Fruit fly (Drosophila melanogaster) whole organism, embryonic: ENCODE measurements around the gene Dyrk2.

Source experiments
- CG10274 ChIP-seq: fragments of 200-800 bp; sonication (Bioruptor generic); optimal IDR thresholded peaks from 3 replicates; lab custom pipeline; 2017; ENCODE audit warnings: missing biosample characterization, mild to moderate bottlenecking, missing genetic modification characterization
- CG11085 ChIP-seq: fragments of 200-800 bp; sonication (Bioruptor generic); IDR thresholded peaks from 2 replicates; pipeline ENCODE4 v1.3.6; 2022; ENCODE audit warnings: missing biosample characterization, missing genetic modification characterization
- CG11504 ChIP-seq: fragments of 200-800 bp; sonication (Bioruptor generic); optimal IDR thresholded peaks from 3 replicates; lab custom pipeline; 2019; ENCODE audit warnings: missing biosample characterization, mild to moderate bottlenecking, missing genetic modification characterization, moderate library complexity
- CG12942 ChIP-seq: fragments of 200-800 bp; sonication (Bioruptor generic); optimal IDR thresholded peaks from 3 replicates; lab custom pipeline; 2016; ENCODE audit warnings: missing biosample characterization, missing genetic modification characterization
- CG13894 ChIP-seq: fragments of 200-800 bp; sonication (Bioruptor generic); optimal IDR thresholded peaks from 3 replicates; lab custom pipeline; 2018; ENCODE audit warnings: missing biosample characterization, mild to moderate bottlenecking, missing genetic modification characterization, moderate library complexity
- CG15479 ChIP-seq: fragments of 200-800 bp; sonication (Bioruptor generic); optimal IDR thresholded peaks from 3 replicates; lab custom pipeline; 2019; ENCODE audit warnings: missing biosample characterization, mild to moderate bottlenecking, missing genetic modification characterization, moderate library complexity
- CG17359 ChIP-seq: fragments of 200-800 bp; sonication (Bioruptor generic); optimal IDR thresholded peaks from 3 replicates; lab custom pipeline; 2018; ENCODE audit warnings: missing biosample characterization, mild to moderate bottlenecking, missing genetic modification characterization, moderate library complexity
- CG17802 ChIP-seq: fragments of 200-800 bp; sonication (Bioruptor generic); optimal IDR thresholded peaks from 2 replicates; lab custom pipeline; 2018; ENCODE audit warnings: missing biosample characterization, mild to moderate bottlenecking, missing genetic modification characterization, moderate library complexity
- CG1832 ChIP-seq: fragments of 200-800 bp; sonication (Bioruptor generic); optimal IDR thresholded peaks from 2 replicates; lab custom pipeline; 2017; ENCODE audit warnings: missing biosample characterization, mild to moderate bottlenecking, missing genetic modification characterization, inconsistent platforms
- CG30020 ChIP-seq: fragments of 200-800 bp; optimal IDR thresholded peaks from 2 replicates; lab custom pipeline; 2019; ENCODE audit warnings: missing biosample characterization, mild to moderate bottlenecking, missing genetic modification characterization, moderate library complexity
- CG34376 ChIP-seq: fragments of 200-800 bp; sonication (Bioruptor generic); optimal IDR thresholded peaks from 2 replicates; lab custom pipeline; 2018; ENCODE audit warnings: missing biosample characterization, mild to moderate bottlenecking, missing genetic modification characterization
- CG6791 ChIP-seq: fragments of 200-800 bp; sonication (Bioruptor generic); IDR thresholded peaks from 3 replicates; pipeline ENCODE4 v1.3.6; 2022; ENCODE audit warnings: missing biosample characterization, missing genetic modification characterization; ENCODE audit not compliant: partially characterized antibody
- CG7357 ChIP-seq: fragments of 200-800 bp; sonication (Bioruptor generic); IDR thresholded peaks from 3 replicates; pipeline ENCODE4 v1.3.6; 2022; ENCODE audit warnings: missing biosample characterization, missing genetic modification characterization
- CG7745 ChIP-seq: fragments of 200-800 bp; sonication (Bioruptor generic); optimal IDR thresholded peaks from 2 replicates; lab custom pipeline; 2018; ENCODE audit warnings: missing biosample characterization, mild to moderate bottlenecking, missing genetic modification characterization, moderate library complexity
- CG8089 ChIP-seq: fragments of 200-800 bp; sonication (Bioruptor generic); optimal IDR thresholded peaks from 3 replicates; lab custom pipeline; 2016; ENCODE audit warnings: missing biosample characterization, missing genetic modification characterization
- CG8765 ChIP-seq: fragments of 200-800 bp; sonication (Bioruptor generic); IDR thresholded peaks from 2 replicates; pipeline ENCODE4 v1.3.6; 2022; ENCODE audit warnings: missing biosample characterization, missing genetic modification characterization
- CG9932 ChIP-seq: fragments of 200-800 bp; sonication (Bioruptor generic); IDR thresholded peaks from 2 replicates; pipeline ENCODE4 v1.3.6; 2022; ENCODE audit warnings: missing biosample characterization, missing genetic modification characterization
- Deaf1 ChIP-seq: fragments of 200-800 bp; optimal IDR thresholded peaks from 3 replicates; lab custom pipeline; 2019; ENCODE audit warnings: missing biosample characterization, mild to moderate bottlenecking, missing genetic modification characterization, moderate library complexity
- Drgx ChIP-seq: fragments of 200-800 bp; sonication (Bioruptor generic); IDR thresholded peaks from 2 replicates; pipeline ENCODE4 v1.3.6; 2022; ENCODE audit warnings: missing biosample characterization, missing genetic modification characterization
- Fer2 ChIP-seq: fragments of 200-800 bp; sonication (Bioruptor generic); optimal IDR thresholded peaks from 2 replicates; lab custom pipeline; 2018; ENCODE audit warnings: missing biosample characterization, mild to moderate bottlenecking, missing genetic modification characterization, moderate library complexity
- GATAe ChIP-seq: fragments of 200-800 bp; sonication (Bioruptor generic); conservative IDR thresholded peaks from 2 replicates; pipeline ENCODE4 v1.3.6; 2022; ENCODE audit warnings: missing biosample characterization, missing genetic modification characterization
- HHEX ChIP-seq: fragments of 200-800 bp; sonication (Bioruptor generic); optimal IDR thresholded peaks from 3 replicates; lab custom pipeline; 2017; ENCODE audit warnings: missing biosample characterization, mild to moderate bottlenecking, missing genetic modification characterization, missing genetic modification reagents
- HmgD ChIP-seq: fragments of 200-800 bp; sonication (Bioruptor generic); optimal IDR thresholded peaks from 3 replicates; lab custom pipeline; 2016; ENCODE audit warnings: missing biosample characterization, missing genetic modification characterization
- Hmx ChIP-seq: fragments of 200-800 bp; sonication (Bioruptor generic); optimal IDR thresholded peaks from 2 replicates; lab custom pipeline; 2016; ENCODE audit warnings: missing biosample characterization, missing genetic modification characterization
- PHDP ChIP-seq: fragments of 200-800 bp; sonication (Bioruptor generic); optimal IDR thresholded peaks from 3 replicates; lab custom pipeline; 2018; ENCODE audit warnings: missing biosample characterization, mild to moderate bottlenecking, missing genetic modification characterization, moderate library complexity
- Stat92E ChIP-seq, 3 experiments: fragments of >200 bp in 2 of 3; fragments of 200-800 bp in 1 of 3; sonication (Bioruptor generic) in 1 of 3; optimal IDR thresholded peaks; 2 replicates each; lab custom pipeline; 2017 to 2019; ENCODE audit warnings: missing biosample characterization in 3 of 3, missing genetic modification characterization in 3 of 3, mild to moderate bottlenecking in 1 of 3, moderate library complexity in 1 of 3
- YL-1 ChIP-seq: fragments of 200-800 bp; sonication (Bioruptor generic); optimal IDR thresholded peaks from 3 replicates; lab custom pipeline; 2017; ENCODE audit warnings: missing biosample characterization, mild to moderate bottlenecking, missing genetic modification characterization
- amos ChIP-seq: fragments of 200-800 bp; sonication (Bioruptor generic); IDR thresholded peaks from 2 replicates; pipeline ENCODE4 v1.3.6; 2022; ENCODE audit warnings: missing biosample characterization, missing genetic modification characterization; ENCODE audit not compliant: partially characterized antibody
- aop ChIP-seq: fragments of 200-800 bp; sonication (Bioruptor generic); IDR thresholded peaks from 2 replicates; pipeline ENCODE4 v1.3.6; 2022; ENCODE audit warnings: missing biosample characterization, missing genetic modification characterization
- bcd ChIP-seq: fragments of 200-800 bp; sonication (Bioruptor generic); optimal IDR thresholded peaks from 2 replicates; lab custom pipeline; 2017; ENCODE audit warnings: missing biosample characterization, mild to moderate bottlenecking, missing genetic modification characterization
- btn ChIP-seq: fragments of 200-800 bp; sonication (Bioruptor generic); optimal IDR thresholded peaks from 2 replicates; lab custom pipeline; 2016; ENCODE audit warnings: missing biosample characterization, missing genetic modification characterization
- da ChIP-seq: fragments of 200-800 bp; sonication (Bioruptor generic); optimal IDR thresholded peaks from 2 replicates; lab custom pipeline; 2016; ENCODE audit warnings: missing biosample characterization, missing genetic modification characterization
- dati ChIP-seq: fragments of 200-800 bp; sonication (Bioruptor generic); IDR thresholded peaks from 2 replicates; pipeline ENCODE4 v1.3.6; 2022; ENCODE audit warnings: missing biosample characterization, missing genetic modification characterization
- dimm ChIP-seq: fragments of 200-800 bp; sonication (Bioruptor generic); IDR thresholded peaks from 2 replicates; pipeline ENCODE4 v1.3.6; 2022; ENCODE audit warnings: missing biosample characterization, missing genetic modification characterization
- dmrt99B ChIP-seq: fragments of 200-800 bp; sonication (Bioruptor generic); optimal IDR thresholded peaks from 2 replicates; lab custom pipeline; 2018; ENCODE audit warnings: missing biosample characterization, mild to moderate bottlenecking, missing genetic modification characterization, moderate library complexity
- fd96Cb ChIP-seq: fragments of 200-800 bp; sonication (Bioruptor generic); optimal IDR thresholded peaks from 2 replicates; lab custom pipeline; 2018; ENCODE audit warnings: missing biosample characterization, mild to moderate bottlenecking, missing genetic modification characterization, moderate library complexity
- fu2 ChIP-seq: fragments of 200-800 bp; sonication (Bioruptor generic); optimal IDR thresholded peaks from 2 replicates; lab custom pipeline; 2016; ENCODE audit warnings: missing biosample characterization, missing genetic modification characterization
- gcm ChIP-seq: fragments of 200-800 bp; sonication (Bioruptor generic); optimal IDR thresholded peaks from 2 replicates; lab custom pipeline; 2019; ENCODE audit warnings: missing biosample characterization, mild to moderate bottlenecking, missing genetic modification characterization, moderate library complexity
- gem ChIP-seq: fragments of 200-800 bp; sonication (Bioruptor generic); optimal IDR thresholded peaks from 2 replicates; lab custom pipeline; 2019; ENCODE audit warnings: missing biosample characterization, mild to moderate bottlenecking, missing genetic modification characterization, moderate library complexity
- jing ChIP-seq: fragments of 200-800 bp; sonication (Bioruptor generic); optimal IDR thresholded peaks from 2 replicates; lab custom pipeline; 2018; ENCODE audit warnings: missing biosample characterization, mild to moderate bottlenecking, missing genetic modification characterization
- lmd ChIP-seq: fragments of 200-800 bp; sonication (Bioruptor generic); IDR thresholded peaks from 2 replicates; pipeline ENCODE4 v1.3.6; 2022; ENCODE audit warnings: missing biosample characterization, missing genetic modification characterization
- pros ChIP-seq: fragments of 200-800 bp; sonication (Bioruptor generic); optimal IDR thresholded peaks from 3 replicates; lab custom pipeline; 2019; ENCODE audit warnings: missing biosample characterization, mild to moderate bottlenecking, missing genetic modification characterization, moderate library complexity
- repo ChIP-seq: fragments of 200-800 bp; sonication (Bioruptor generic); optimal IDR thresholded peaks from 2 replicates; lab custom pipeline; 2016; ENCODE audit warnings: missing biosample characterization, missing genetic modification characterization
- row ChIP-seq: fragments of 200-800 bp; sonication (Bioruptor generic); IDR thresholded peaks from 3 replicates; pipeline ENCODE4 v1.3.6; 2022; ENCODE audit warnings: missing biosample characterization, missing genetic modification characterization
- sens ChIP-seq: fragments of 200-800 bp; sonication (Bioruptor generic); peaks from one replicate; lab custom pipeline; 2016; ENCODE audit warnings: missing biosample characterization, missing genetic modification characterization
- sens-2 ChIP-seq: fragments of 200-800 bp; sonication (Bioruptor generic); IDR thresholded peaks from 2 replicates; pipeline ENCODE4 v1.3.6; 2022; ENCODE audit warnings: missing biosample characterization, missing genetic modification characterization
- sisA ChIP-seq: fragments of 200-800 bp; sonication (Bioruptor generic); IDR thresholded peaks from 2 replicates; pipeline ENCODE4 v1.3.6; 2022; ENCODE audit warnings: missing biosample characterization, missing genetic modification characterization
- stc ChIP-seq: fragments of 200-800 bp; sonication (Bioruptor generic); IDR thresholded peaks from 2 replicates; pipeline ENCODE4 v1.3.6; 2022; ENCODE audit warnings: missing biosample characterization, missing genetic modification characterization
- tna ChIP-seq: fragments of 200-800 bp; sonication (Bioruptor generic); IDR thresholded peaks from 2 replicates; pipeline ENCODE4 v1.3.6; 2022; ENCODE audit warnings: missing biosample characterization, missing genetic modification characterization; ENCODE audit not compliant: partially characterized antibody

The Dyrk2 gene

dm6 chr2L:14233896-14234626, at the start of gene Dyrk2 (continued):
- TF ChIP-seq CG13894 (tag; lab: Kevin White, UChicago) (peak; percentile 44), Deaf1 (peak; percentile 92), jing (GFP tag; lab: Kevin White, UChicago) (no peak), btn (GFP tag; lab: Kevin White, UChicago) (no peak), CG15479 (GFP tag; lab: Kevin White, UChicago) (no peak), amos (GFP tag; lab: Robert Waterston, UW) (peak; percentile 57; the same call in 1 of the 2 replicates), Drgx (GFP tag; lab: Robert Waterston, UW) (peak; percentile 51), pros (GFP tag; lab: Kevin White, UChicago) (peak; percentile 4), HmgD (GFP tag; lab: Kevin White, UChicago) (peak; percentile 54), HHEX (GFP tag; lab: Kevin White, UChicago) (peak; percentile 19), CG8765 (GFP tag; lab: Robert Waterston, UW) (peak; percentile 58; the same call in 1 of the 2 replicates), YL-1 (peak; percentile 6), da (GFP tag; lab: Kevin White, UChicago) (peak; percentile 39), sens (peak; percentile 93), CG30020 (tag; lab: Kevin White, UChicago) (peak; percentile 2), stc (GFP tag; lab: Robert Waterston, UW) (peak; percentile 44; the same call in 1 of the 2 replicates), fu2 (GFP tag; lab: Kevin White, UChicago) (no peak), PHDP (tag; lab: Kevin White, UChicago) (no peak), dati (GFP tag; lab: Robert Waterston, UW) (no peak), CG12942 (GFP tag; lab: Kevin White, UChicago) (no peak), tna (GFP tag; lab: Robert Waterston, UW) (peak; percentile 56; the same call in 1 of the 2 replicates), CG17802 (tag; lab: Kevin White, UChicago) (peak; percentile 19), sisA (GFP tag; lab: Robert Waterston, UW) (no peak), lmd (no peak), gcm (GFP tag; lab: Kevin White, UChicago) (peak; percentile 59), CG11085 (GFP tag; lab: Robert Waterston, UW) (no peak; the same call in 1 of the 2 replicates), CG9932 (GFP tag; lab: Robert Waterston, UW) (no peak), dmrt99B (tag; lab: Kevin White, UChicago) (peak; percentile 49), aop (GFP tag; lab: Robert Waterston, UW) (no peak), Stat92E (GFP tag; optimal IDR thresholded peaks at IDR 0.05; lab: Kevin White, UChicago) (peak in 1 of 3 experiments; percentile 18), CG8089 (no peak), gem (tag; lab: Kevin White, UChicago) (peak; percentile 69), Fer2 (tag; lab: Kevin White, UChicago) (no peak), CG11504 (tag; lab: Kevin White, UChicago) (peak; percentile 63), CG34376 (GFP tag; lab: Kevin White, UChicago) (peak; percentile 11), CG10274 (GFP tag; lab: Kevin White, UChicago) (peak; percentile 15), dimm (GFP tag; lab: Robert Waterston, UW) (no peak), CG7745 (tag; lab: Kevin White, UChicago) (no peak), CG6791 (GFP tag; lab: Robert Waterston, UW) (peak; percentile 70; the same call in 2 of the 3 replicates), CG17359 (peak; percentile 42), row (GFP tag; lab: Robert Waterston, UW) (peak; percentile 93), sens-2 (peak; percentile 48; the same call in 1 of the 2 replicates), Hmx (GFP tag; lab: Kevin White, UChicago) (no peak), CG7357 (GFP tag; lab: Robert Waterston, UW) (no peak), bcd (peak; percentile 23), repo (no peak), GATAe (no peak), CG1832 (GFP tag; lab: Kevin White, UChicago) (no peak), fd96Cb (tag; lab: Kevin White, UChicago) (no peak)
